Worm (Caenorhabditis elegans) whole organism, late embryonic: ENCODE measurements around the gene Y49F6B.14.

Experiments used
- F13H6.1 ChIP-seq: sonication (generic microtip); optimal IDR thresholded peaks from 2 replicates; lab custom pipeline; 2016; ENCODE audit warnings: missing genetic modification characterization, missing compliant biosample characterization
- K09A11.1 ChIP-seq: sonication (generic microtip); optimal IDR thresholded peaks from 2 replicates; lab custom pipeline; 2017; ENCODE audit warnings: antibody characterized with exemption, mild to moderate bottlenecking, missing genetic modification characterization, missing compliant biosample characterization; ENCODE audit not compliant: insufficient read depth
- T23F11.4 ChIP-seq: fragments of 200-800 bp; sonication (Bioruptor generic); optimal IDR thresholded peaks from 2 replicates; lab custom pipeline; 2018; ENCODE audit warnings: mild to moderate bottlenecking, missing genetic modification characterization, missing compliant biosample characterization
- ahr-1 ChIP-seq: sonication (generic microtip); optimal IDR thresholded peaks from 2 replicates; lab custom pipeline; 2016; ENCODE audit warnings: missing genetic modification characterization, missing compliant biosample characterization
- ceh-18 ChIP-seq: sonication (generic microtip); optimal IDR thresholded peaks from 2 replicates; lab custom pipeline; 2016; ENCODE audit warnings: missing genetic modification characterization, missing compliant biosample characterization
- ceh-45 ChIP-seq: fragments of 200-800 bp; sonication (Bioruptor generic); IDR thresholded peaks from 2 replicates; pipeline ENCODE4 v1.3.6; 2022; ENCODE audit warnings: missing genetic modification reagents, missing genetic modification characterization, missing compliant biosample characterization
- ceh-48 ChIP-seq: sonication (generic microtip); optimal IDR thresholded peaks from 2 replicates; lab custom pipeline; 2016; ENCODE audit warnings: missing genetic modification characterization, inconsistent platforms, missing compliant biosample characterization
- ceh-6 ChIP-seq: fragments of 200-800 bp; sonication (Bioruptor generic); optimal IDR thresholded peaks from 2 replicates; lab custom pipeline; 2018; ENCODE audit warnings: mild to moderate bottlenecking, missing genetic modification characterization, missing compliant biosample characterization
- dmd-4 ChIP-seq: sonication (generic microtip); optimal IDR thresholded peaks from 2 replicates; lab custom pipeline; 2016; ENCODE audit warnings: borderline replicate concordance, missing genetic modification characterization, missing compliant biosample characterization
- dve-1 ChIP-seq: sonication (generic microtip); optimal IDR thresholded peaks from 2 replicates; lab custom pipeline; 2017; ENCODE audit warnings: antibody characterized with exemption, mild to moderate bottlenecking, missing genetic modification characterization, missing compliant biosample characterization
- elt-4 ChIP-seq: sonication (generic microtip); optimal IDR thresholded peaks from 2 replicates; lab custom pipeline; 2016; ENCODE audit warnings: missing genetic modification characterization, missing compliant biosample characterization
- ets-4 ChIP-seq: sonication (generic microtip); optimal IDR thresholded peaks from 2 replicates; lab custom pipeline; 2016; ENCODE audit warnings: missing genetic modification characterization, missing compliant biosample characterization
- eyg-1 ChIP-seq: sonication (generic microtip); optimal IDR thresholded peaks from 2 replicates; lab custom pipeline; 2016; ENCODE audit warnings: missing genotype, missing genetic modification characterization, missing compliant biosample characterization
- fax-1 ChIP-seq: sonication (generic microtip); optimal IDR thresholded peaks from 2 replicates; lab custom pipeline; 2016; ENCODE audit warnings: missing genotype, missing genetic modification characterization, missing compliant biosample characterization
- fkh-6 ChIP-seq: sonication (generic microtip); optimal IDR thresholded peaks from 2 replicates; lab custom pipeline; 2016; ENCODE audit warnings: missing genetic modification characterization, missing compliant biosample characterization
- gmeb-2 ChIP-seq: sonication (generic microtip); optimal IDR thresholded peaks from 2 replicates; lab custom pipeline; 2016; ENCODE audit warnings: missing genetic modification characterization, inconsistent platforms, missing compliant biosample characterization
- hlh-13 ChIP-seq: fragments of 200-800 bp; sonication (Bioruptor generic); optimal IDR thresholded peaks from 2 replicates; lab custom pipeline; 2018; ENCODE audit warnings: mild to moderate bottlenecking, missing genetic modification characterization, missing compliant biosample characterization
- hlh-30 ChIP-seq: sonication (generic microtip); optimal IDR thresholded peaks from 2 replicates; lab custom pipeline; 2017; ENCODE audit warnings: antibody characterized with exemption, missing genetic modification characterization, missing compliant biosample characterization; ENCODE audit not compliant: insufficient read depth
- lin-11 ChIP-seq: fragments of 200-800 bp; sonication (Bioruptor generic); optimal IDR thresholded peaks from 2 replicates; lab custom pipeline; 2018; ENCODE audit warnings: mild to moderate bottlenecking, missing genetic modification characterization, missing compliant biosample characterization
- madf-2 ChIP-seq: sonication (generic microtip); optimal IDR thresholded peaks from 2 replicates; lab custom pipeline; 2017; ENCODE audit warnings: missing genetic modification characterization, missing compliant biosample characterization
- mec-3 ChIP-seq: sonication (generic microtip); optimal IDR thresholded peaks from 2 replicates; lab custom pipeline; 2016; ENCODE audit warnings: borderline replicate concordance, missing genetic modification characterization, missing compliant biosample characterization
- nhr-11 ChIP-seq: fragments of 150-350 bp; optimal IDR thresholded peaks from 2 replicates; lab custom pipeline; 2014; ENCODE audit warnings: missing biosample characterization, missing genetic modification characterization
- nhr-232 ChIP-seq: sonication (generic microtip); optimal IDR thresholded peaks from 2 replicates; lab custom pipeline; 2016; ENCODE audit warnings: missing genetic modification characterization, missing compliant biosample characterization
- npax-4 ChIP-seq: sonication (generic microtip); optimal IDR thresholded peaks from 2 replicates; lab custom pipeline; 2016; ENCODE audit warnings: missing genetic modification characterization, missing compliant biosample characterization
- odd-2 ChIP-seq: sonication (generic microtip); optimal IDR thresholded peaks from 2 replicates; lab custom pipeline; 2017; ENCODE audit warnings: antibody characterized with exemption, mild to moderate bottlenecking, missing genetic modification characterization, missing compliant biosample characterization
- pax-1 ChIP-seq: fragments of 150-350 bp; optimal IDR thresholded peaks from 2 replicates; lab custom pipeline; 2014; ENCODE audit warnings: missing biosample characterization, missing genetic modification characterization
- pros-1 ChIP-seq: fragments of 150-350 bp; optimal IDR thresholded peaks from 2 replicates; lab custom pipeline; 2014; ENCODE audit warnings: missing biosample characterization, missing genetic modification reagents, missing genetic modification characterization
- ref-2 ChIP-seq: sonication (generic microtip); optimal IDR thresholded peaks from 2 replicates; lab custom pipeline; 2016; ENCODE audit warnings: missing genetic modification characterization, missing compliant biosample characterization
- rnt-1 ChIP-seq: sonication (generic microtip); optimal IDR thresholded peaks from 2 replicates; lab custom pipeline; 2016; ENCODE audit warnings: missing genetic modification characterization, missing compliant biosample characterization
- sdc-2 ChIP-seq: sonication (generic microtip); optimal IDR thresholded peaks from 2 replicates; lab custom pipeline; 2016; ENCODE audit warnings: missing genotype, missing genetic modification characterization, missing compliant biosample characterization
- syd-9 ChIP-seq: sonication (generic microtip); optimal IDR thresholded peaks from 2 replicates; lab custom pipeline; 2016; ENCODE audit warnings: mild to moderate bottlenecking, missing genetic modification characterization, moderate library complexity, missing compliant biosample characterization
- tbx-2 ChIP-seq: sonication (generic microtip); optimal IDR thresholded peaks from 2 replicates; lab custom pipeline; 2016; ENCODE audit warnings: missing genetic modification characterization, missing compliant biosample characterization
- ttx-3 ChIP-seq: sonication (generic microtip); optimal IDR thresholded peaks from 2 replicates; lab custom pipeline; 2016; ENCODE audit warnings: missing genetic modification reagents, missing genetic modification characterization, missing compliant biosample characterization
- unc-3 ChIP-seq, 2 experiments: fragments of 200-800 bp in 1 of 2; sonication (Bioruptor generic) in 1 of 2; sonication (generic microtip) in 1 of 2; conservative IDR thresholded peaks in 1 of 2; optimal IDR thresholded peaks in 1 of 2; 2 replicates each; pipeline versions ENCODE4 v1.3.6 to Lab custom; 2016 to 2022; ENCODE audit warnings: missing compliant biosample characterization in 2 of 2, missing genetic modification characterization in 2 of 2, missing genetic modification reagents in 1 of 2
- unc-42 ChIP-seq: sonication (generic microtip); optimal IDR thresholded peaks from 2 replicates; lab custom pipeline; 2016; ENCODE audit warnings: missing genotype, missing genetic modification characterization, missing compliant biosample characterization
- unc-55 ChIP-seq: sonication (generic microtip); optimal IDR thresholded peaks from 2 replicates; lab custom pipeline; 2017; ENCODE audit warnings: missing biosample characterization, missing genetic modification reagents, missing genetic modification characterization
- ztf-16 ChIP-seq: sonication (generic microtip); optimal IDR thresholded peaks from 2 replicates; lab custom pipeline; 2017; ENCODE audit warnings: missing genetic modification characterization, missing compliant biosample characterization

The Y49F6B.14 gene

ce11 chrII:3482231-3482630, 33.1 kb downstream of the Y49F6B.14 start, which contains the start of gene smu-2 (continued):
- TF ChIP-seq tbx-2 (tag; lab: Kevin White, UChicago) (peak; percentile 81), unc-55 (no peak), K09A11.1 (no peak), pros-1 (no peak), syd-9 (tag; lab: Kevin White, UChicago) (no peak), fax-1 (tag; lab: Kevin White, UChicago) (peak; percentile 31), elt-4 (tag; lab: Kevin White, UChicago) (no peak), ttx-3 (tag; lab: Kevin White, UChicago) (peak; percentile 41), lin-11 (no peak), madf-2 (tag; lab: Kevin White, UChicago) (no peak), ceh-18 (tag; lab: Kevin White, UChicago) (peak; percentile 48), unc-3 (GFP tag; conservative IDR thresholded peaks at IDR 0.05; lab: Robert Waterston, UW) (0 out of 2 replicates have a peak, but pooled peaks have one; percentile 9), unc-3 (tag; optimal IDR thresholded peaks at IDR 0.05; lab: Kevin White, UChicago) (no peak), gmeb-2 (tag; lab: Kevin White, UChicago) (no peak), nhr-11 (tag; lab: Kevin White, UChicago) (no peak), rnt-1 (tag; lab: Kevin White, UChicago) (peak; percentile 35)

ce11 chrII:3481584-3481983, 33.7 kb downstream of the Y49F6B.14 start, which contains the start of gene Y49F6B.8:
Gene Y49F6B.8 (minus strand): TSS chrII:3481684.
- TF ChIP-seq dmd-4 (tag; lab: Kevin White, UChicago) (no peak), nhr-232 (tag; lab: Kevin White, UChicago) (no peak), unc-3 (GFP tag; conservative IDR thresholded peaks at IDR 0.05; lab: Robert Waterston, UW) (no peak), unc-3 (tag; optimal IDR thresholded peaks at IDR 0.05; lab: Kevin White, UChicago) (no peak), F13H6.1 (tag; lab: Kevin White, UChicago) (no peak), T23F11.4 (GFP tag; lab: Kevin White, UChicago) (no peak), K09A11.1 (no peak), syd-9 (tag; lab: Kevin White, UChicago) (no peak), lin-11 (no peak), ceh-6 (GFP tag; lab: Kevin White, UChicago) (no peak), hlh-13 (GFP tag; lab: Kevin White, UChicago) (no peak), ceh-18 (tag; lab: Kevin White, UChicago) (no peak), unc-55 (no peak), ceh-45 (GFP tag; lab: Robert Waterston, UW) (no peak), ahr-1 (tag; lab: Kevin White, UChicago) (no peak), tbx-2 (tag; lab: Kevin White, UChicago) (no peak)

ce11 chrII:3477171-3477570, 38.1 kb downstream of the Y49F6B.14 start, which contains the start of gene fbxb-104:
Gene fbxb-104 (minus strand): TSS chrII:3477271.
- TF ChIP-seq ztf-16 (tag; lab: Kevin White, UChicago) (no peak), F13H6.1 (tag; lab: Kevin White, UChicago) (no peak), syd-9 (tag; lab: Kevin White, UChicago) (no peak), mec-3 (no peak), hlh-30 (tag; lab: Kevin White, UChicago) (no peak), pax-1 (tag; lab: Kevin White, UChicago) (no peak), ceh-48 (tag; lab: Kevin White, UChicago) (no peak), sdc-2 (tag; lab: Kevin White, UChicago) (no peak), ets-4 (tag; lab: Kevin White, UChicago) (no peak), pros-1 (no peak), fkh-6 (tag; lab: Kevin White, UChicago) (no peak), eyg-1 (tag; lab: Kevin White, UChicago) (no peak), npax-4 (no peak), ref-2 (tag; lab: Kevin White, UChicago) (no peak), odd-2 (tag; lab: Kevin White, UChicago) (no peak)

DNA sequence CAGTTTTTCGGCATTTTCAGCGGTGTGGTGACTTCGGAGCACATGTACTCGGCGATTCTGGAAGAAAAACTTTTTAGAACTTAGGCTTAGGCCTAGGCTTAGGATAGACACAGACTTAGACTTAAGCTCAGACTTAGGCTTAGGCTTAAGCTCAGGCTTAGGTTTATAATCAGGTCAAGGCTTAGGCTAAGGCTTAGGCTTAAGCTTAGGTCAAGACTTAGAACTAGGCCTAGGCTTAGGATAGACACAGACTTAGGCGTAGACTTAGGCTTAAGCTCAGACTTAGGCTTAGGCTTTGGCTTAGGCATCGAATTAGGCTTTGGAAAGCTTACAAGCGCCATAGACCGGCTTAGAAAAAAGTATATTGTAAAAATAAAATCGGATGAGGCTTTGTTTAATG, 38.7 kb downstream of the Y49F6B.14 start:
- TF ChIP-seq unc-42 (tag; lab: Kevin White, UChicago) (no peak), dve-1 (peak; percentile 62)
